Fruit fly (Drosophila melanogaster) whole organism, pupa: ENCODE results near the gene CG43965.

ENCODE experiments used
- CG10348 ChIP-seq: fragments of 200-800 bp; sonication (Bioruptor generic); IDR thresholded peaks from 2 replicates; pipeline ENCODE4 v1.3.6; 2022; ENCODE audit warnings: missing biosample characterization, missing genetic modification characterization
- CG12605 ChIP-seq: fragments of 200-800 bp; sonication (Bioruptor generic); IDR thresholded peaks from 2 replicates; pipeline ENCODE4 v1.3.6; 2022; ENCODE audit warnings: missing biosample characterization, missing genetic modification characterization
- CG13204 ChIP-seq: fragments of 200-800 bp; sonication (Bioruptor generic); optimal IDR thresholded peaks from 2 replicates; lab custom pipeline; 2018; ENCODE audit warnings: missing biosample characterization, mild to moderate bottlenecking, missing genetic modification characterization, moderate library complexity
- CG14655 ChIP-seq: fragments of 200-800 bp; sonication (Bioruptor generic); optimal IDR thresholded peaks from 3 replicates; lab custom pipeline; 2017; ENCODE audit warnings: mild to moderate bottlenecking, missing biosample characterization, missing genetic modification reagents, missing genetic modification characterization
- CG15710 ChIP-seq: fragments of 200-800 bp; sonication (Bioruptor generic); optimal IDR thresholded peaks from 2 replicates; lab custom pipeline; 2018; ENCODE audit warnings: missing biosample characterization, mild to moderate bottlenecking, missing genetic modification characterization, moderate library complexity
- CG17806 ChIP-seq: fragments of 200-800 bp; sonication (Bioruptor generic); optimal IDR thresholded peaks from 2 replicates; lab custom pipeline; 2018; ENCODE audit warnings: missing biosample characterization, mild to moderate bottlenecking, missing genetic modification characterization, moderate library complexity
- CG32121 ChIP-seq: fragments of 200-800 bp; sonication (Bioruptor generic); IDR thresholded peaks from 2 replicates; pipeline ENCODE4 v1.3.6; 2022; ENCODE audit warnings: missing biosample characterization, missing genetic modification characterization
- CG34367 ChIP-seq: fragments of 200-800 bp; sonication (Bioruptor generic); optimal IDR thresholded peaks from 2 replicates; lab custom pipeline; 2018; ENCODE audit warnings: missing biosample characterization, mild to moderate bottlenecking, missing genetic modification characterization
- CG4496 ChIP-seq: fragments of 200-800 bp; sonication (Bioruptor generic); IDR thresholded peaks from 3 replicates; pipeline ENCODE4 v1.3.6; 2022; ENCODE audit warnings: missing biosample characterization, missing genetic modification characterization
- CG8159 ChIP-seq: fragments of 200-800 bp; sonication (Bioruptor generic); optimal IDR thresholded peaks from 3 replicates; lab custom pipeline; 2018; ENCODE audit warnings: missing biosample characterization, mild to moderate bottlenecking, missing genetic modification characterization, moderate library complexity
- CG8301 ChIP-seq: fragments of 200-800 bp; sonication (Bioruptor generic); optimal IDR thresholded peaks from 2 replicates; lab custom pipeline; 2018; ENCODE audit warnings: missing biosample characterization, mild to moderate bottlenecking, missing genetic modification characterization
- CG9948 ChIP-seq: fragments of 200-800 bp; sonication (Bioruptor generic); optimal IDR thresholded peaks from 2 replicates; lab custom pipeline; 2018; ENCODE audit warnings: missing biosample characterization, mild to moderate bottlenecking, missing genetic modification characterization, moderate library complexity
- D1 ChIP-seq: fragments of 200-800 bp; sonication (Bioruptor generic); optimal IDR thresholded peaks from 2 replicates; lab custom pipeline; 2018; ENCODE audit warnings: missing biosample characterization, mild to moderate bottlenecking, missing genetic modification characterization, moderate library complexity
- EcR ChIP-seq: fragments of 200-800 bp; sonication (Bioruptor generic); optimal IDR thresholded peaks from 3 replicates; lab custom pipeline; 2019; ENCODE audit warnings: missing biosample characterization, missing genetic modification characterization, mild to moderate bottlenecking, moderate library complexity, missing genetic modification reagents
- Ets98B ChIP-seq: fragments of 200-800 bp; sonication (Bioruptor generic); IDR thresholded peaks from 2 replicates; pipeline ENCODE4 v1.3.6; 2022; ENCODE audit warnings: missing biosample characterization, missing genetic modification characterization
- Pif1A ChIP-seq: fragments of 200-800 bp; sonication (Bioruptor generic); optimal IDR thresholded peaks from 3 replicates; lab custom pipeline; 2016; ENCODE audit warnings: missing biosample characterization, missing genetic modification characterization
- Pif1B ChIP-seq: fragments of 200-800 bp; sonication (Bioruptor generic); optimal IDR thresholded peaks from 3 replicates; lab custom pipeline; 2016; ENCODE audit warnings: missing biosample characterization, missing genetic modification characterization
- Snoo ChIP-seq: fragments of 200-800 bp; sonication (Bioruptor generic); optimal IDR thresholded peaks from 3 replicates; lab custom pipeline; 2017; ENCODE audit warnings: missing biosample characterization, mild to moderate bottlenecking, missing genetic modification characterization, inconsistent platforms
- fd96Ca ChIP-seq: fragments of 200-800 bp; sonication (Bioruptor generic); IDR thresholded peaks from 3 replicates; pipeline ENCODE4 v1.3.6; 2022; ENCODE audit warnings: missing biosample characterization, missing genetic modification characterization
- gl ChIP-seq: fragments of 200-800 bp; sonication (Bioruptor generic); optimal IDR thresholded peaks from 2 replicates; lab custom pipeline; 2018; ENCODE audit warnings: missing biosample characterization, mild to moderate bottlenecking, missing genetic modification characterization
- rn ChIP-seq: fragments of 200-800 bp; sonication (Bioruptor generic); IDR thresholded peaks from 2 replicates; pipeline ENCODE4 v1.3.6; 2022; ENCODE audit warnings: missing biosample characterization, missing genetic modification characterization

CG43965 gene

dm6 chr3L:8729565-8729964 lies 4.0 kb upstream of the CG43965 start, which contains the start of gene Cp19:
Cp19 (plus strand) TSS chr3L:8729865.
- no peak for TF ChIP-seq CG32121 (GFP tag; lab: Robert Waterston, UW)
- no peak for TF ChIP-seq Pif1B (GFP tag; lab: Kevin White, UChicago)
- TF ChIP-seq EcR, result no peak
- TF ChIP-seq CG9948 (tag; lab: Kevin White, UChicago), result no peak
- no peak for TF ChIP-seq CG15710
- no peak for TF ChIP-seq CG17806 (tag; lab: Kevin White, UChicago)

- TF ChIP-seq EcR (no peak), Ets98B (GFP tag; lab: Robert Waterston, UW) (no peak), fd96Ca (GFP tag; lab: Robert Waterston, UW) (no peak), CG8159 (no peak), D1 (tag; lab: Kevin White, UChicago) (no peak), CG34367 (no peak), CG15710 (no peak), CG4496 (GFP tag; lab: Robert Waterston, UW) (no peak), Pif1A (GFP tag; lab: Kevin White, UChicago) (no peak), Snoo (no peak), CG32121 (GFP tag; lab: Robert Waterston, UW) (no peak), CG12605 (GFP tag; lab: Robert Waterston, UW) (no peak), rn (no peak), Pif1B (GFP tag; lab: Kevin White, UChicago) (no peak), CG17806 (tag; lab: Kevin White, UChicago) (no peak), CG14655 (GFP tag; lab: Kevin White, UChicago) (no peak), CG10348 (no peak), CG9948 (tag; lab: Kevin White, UChicago) (no peak), gl (no peak), CG13204 (GFP tag; lab: Kevin White, UChicago) (no peak)
Measured at dm6 chr3L:8728181-8728580, 2.6 kb upstream of the CG43965 start, which contains the start of gene Cp15. Cp15 (plus strand) TSS chr3L:8728481.

- TF ChIP-seq CG8159, result no peak
- no peak for TF ChIP-seq CG12605 (GFP tag; lab: Robert Waterston, UW)
- no peak for TF ChIP-seq fd96Ca (GFP tag; lab: Robert Waterston, UW)
- no peak for TF ChIP-seq D1 (tag; lab: Kevin White, UChicago)
- no peak for TF ChIP-seq CG8301 (tag; lab: Kevin White, UChicago)
Measured at dm6 chr3L:8726317-8726841, 805 bp upstream of the CG43965 start, which contains the start of gene Cp18. Cp18 (plus strand) TSS chr3L:8726791.

- TF ChIP-seq CG13204 (GFP tag; lab: Kevin White, UChicago), result no peak
- no peak for TF ChIP-seq D1 (tag; lab: Kevin White, UChicago)
- TF ChIP-seq rn, result no peak
- TF ChIP-seq CG4496 (GFP tag; lab: Robert Waterston, UW), result no peak
- no peak for TF ChIP-seq CG8159
Measured at dm6 chr3L:8725252-8725651, 322 bp downstream of the CG43965 start.

- no peak for TF ChIP-seq D1 (tag; lab: Kevin White, UChicago)
- TF ChIP-seq CG8301 (tag; lab: Kevin White, UChicago), result peak; percentile 98
- TF ChIP-seq CG14655 (GFP tag; lab: Kevin White, UChicago), result peak; percentile 98
- TF ChIP-seq CG4496 (GFP tag; lab: Robert Waterston, UW), result peak; percentile 97
- peak; percentile 97 for TF ChIP-seq Pif1A (GFP tag; lab: Kevin White, UChicago)
- TF ChIP-seq CG12605 (GFP tag; lab: Robert Waterston, UW), result peak; percentile 91
- TF ChIP-seq CG8159, result peak; percentile 98
- TF ChIP-seq gl, result peak; percentile 92
- peak; percentile 98 for TF ChIP-seq CG15710
- TF ChIP-seq CG34367, result peak; percentile 96
- TF ChIP-seq CG32121 (GFP tag; lab: Robert Waterston, UW), result peak; percentile 97
- TF ChIP-seq Ets98B (GFP tag; lab: Robert Waterston, UW), result peak; percentile 93
- peak; percentile 98 for TF ChIP-seq CG9948 (tag; lab: Kevin White, UChicago)
- peak; percentile 96 for TF ChIP-seq CG17806 (tag; lab: Kevin White, UChicago)
- TF ChIP-seq fd96Ca (GFP tag; lab: Robert Waterston, UW), result peak; percentile 96
- TF ChIP-seq Snoo, result peak; percentile 98
- TF ChIP-seq EcR, result no peak
- TF ChIP-seq CG10348, result peak; percentile 97
- TF ChIP-seq Pif1B (GFP tag; lab: Kevin White, UChicago), result peak; percentile 89
- TF ChIP-seq rn, result peak; percentile 97
- peak; percentile 87 for TF ChIP-seq CG13204 (GFP tag; lab: Kevin White, UChicago)
- TF ChIP-seq, all 21 proteins: peak for 19
Measured at dm6 chr3L:8721145-8721544, 4.4 kb downstream of the CG43965 start, which contains the start of the genes CG32022 and CG6511. CG32022 (minus strand) TSS chr3L:8721272. CG6511 (plus strand) TSS chr3L:8721324.

- TF ChIP-seq CG10348 (no peak), Pif1A (GFP tag; lab: Kevin White, UChicago) (peak; percentile 4), EcR (no peak), Snoo (peak; percentile 30)
- TF ChIP-seq, all 21 proteins: peak for 2
Measured at dm6 chr3L:8719990-8720559, 5.5 kb downstream of the CG43965 start, which contains the start of gene SrpRbeta. SrpRbeta (minus strand) TSS chr3L:8720225.
